Worm (Caenorhabditis elegans) whole organism, early embryonic: ENCODE results near the gene cosa-1.

Source experiments
- ama-1 ChIP-seq: fragments of 150-350 bp; optimal IDR thresholded peaks from 2 replicates; lab custom pipeline; 2014
- ceh-13 ChIP-seq: fragments of 200-800 bp; sonication (Bioruptor generic); optimal IDR thresholded peaks from 2 replicates; lab custom pipeline; 2018; ENCODE audit warnings: mild to moderate bottlenecking, missing genetic modification characterization, missing compliant biosample characterization
- hnd-1 ChIP-seq: sonication (generic microtip); optimal IDR thresholded peaks from 2 replicates; lab custom pipeline; 2016; ENCODE audit warnings: missing genetic modification characterization, missing compliant biosample characterization

DNA sequence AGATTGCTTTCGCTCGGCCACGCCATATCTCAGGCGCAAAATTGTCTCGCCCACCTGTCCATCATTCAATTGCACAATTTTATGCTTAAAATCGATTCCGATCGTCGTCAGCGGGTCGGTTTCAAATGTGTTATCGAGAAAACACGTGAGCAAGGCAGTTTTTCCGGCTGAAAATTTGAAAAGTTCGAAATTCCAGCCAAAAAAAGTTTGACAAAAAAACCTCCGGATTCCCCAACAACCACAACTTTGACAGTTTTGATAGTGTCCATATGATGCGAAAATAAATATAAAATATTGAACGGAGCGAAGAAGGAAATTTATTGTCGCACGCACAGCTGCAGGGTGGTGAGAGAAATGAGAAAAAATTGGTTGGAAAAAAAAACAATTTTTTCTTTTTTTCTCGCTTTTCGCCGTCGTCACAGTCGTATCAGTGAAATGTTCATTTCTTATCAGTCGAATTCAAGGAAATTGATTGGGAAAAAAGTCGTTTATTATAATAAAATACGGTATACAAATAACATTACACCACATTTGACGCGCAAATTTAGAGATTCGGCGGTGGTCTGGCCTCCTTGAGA lies 7.8 kb downstream of the cosa-1 start, which contains the start of gene Y71H2AM.12:
- no peak for TF ChIP-seq hnd-1 (tag; lab: Kevin White, UChicago)
- TF ChIP-seq ama-1 (lab: Kevin White, UChicago), result no peak
- no peak for TF ChIP-seq ceh-13 (GFP tag; lab: Kevin White, UChicago)
